In genomic region chrX:14214505-14215449, dm6 we compare ENCODE assay signal across 1 fruit fly cellular context.
TF ChIP-seq lines count a peak whose summit lies in the region.

No protein-coding gene starts in this region.

TF ChIP-seq in whole organism, embryonic, 481 proteins besides CTCF, POLR2A, EP300 and RAD21 (continued from another document and continues in another):
- TF ChIP-seq CG8924 (tag; optimal IDR thresholded peaks at IDR 0.05; lab: Kevin White, UChicago) (peak; percentile 37), H15 (GFP tag; IDR thresholded peaks at IDR 0.05; lab: Robert Waterston, UW) (no peak), bcd (GFP tag; optimal IDR thresholded peaks at IDR 0.05; lab: Kevin White, UChicago) (peak; percentile 54), CG15601 (tag; optimal IDR thresholded peaks at IDR 0.05; lab: Kevin White, UChicago) (no peak), crp (GFP tag; optimal IDR thresholded peaks at IDR 0.05; lab: Kevin White, UChicago) (no peak), fru (optimal IDR thresholded peaks at IDR 0.05; lab: Kevin White, UChicago) (no peak), CG34422 (GFP tag; IDR thresholded peaks at IDR 0.05; lab: Robert Waterston, UW) (peak; percentile 43; the same call in 1 of the 3 replicates), jing (GFP tag; optimal IDR thresholded peaks at IDR 0.05; lab: Kevin White, UChicago) (no peak), toy (GFP tag; IDR thresholded peaks at IDR 0.05; lab: Robert Waterston, UW) (no peak), CG2116 (GFP tag; optimal IDR thresholded peaks at IDR 0.05; lab: Kevin White, UChicago) (no peak), CG18011 (GFP tag; optimal IDR thresholded peaks at IDR 0.05; lab: Kevin White, UChicago) (no peak), pnt (GFP tag; optimal IDR thresholded peaks at IDR 0.05; lab: Kevin White, UChicago) (no peak), kah (GFP tag; optimal IDR thresholded peaks at IDR 0.05; lab: Kevin White, UChicago) (no peak), Optix (GFP tag; IDR thresholded peaks at IDR 0.05; lab: Robert Waterston, UW) (no peak), CG1832 (GFP tag; optimal IDR thresholded peaks at IDR 0.05; lab: Kevin White, UChicago) (no peak), CG1024 (GFP tag; IDR thresholded peaks at IDR 0.05; lab: Robert Waterston, UW) (no peak), CG8388 (GFP tag; optimal IDR thresholded peaks at IDR 0.05; lab: Kevin White, UChicago) (peak; percentile 21), lov (optimal IDR thresholded peaks at IDR 0.05; lab: Kevin White, UChicago) (no peak), lov (GFP tag; IDR thresholded peaks at IDR 0.05; lab: Robert Waterston, UW) (no peak), CG6689 (GFP tag; IDR thresholded peaks at IDR 0.05; lab: Robert Waterston, UW) (peak; percentile 49), gcm2 (GFP tag; optimal IDR thresholded peaks at IDR 0.05; lab: Kevin White, UChicago) (no peak), otp (GFP tag; IDR thresholded peaks at IDR 0.05; lab: Robert Waterston, UW) (no peak), HLHmδ (GFP tag; optimal IDR thresholded peaks at IDR 0.05; lab: Kevin White, UChicago) (no peak), CG10321 (GFP tag; IDR thresholded peaks at IDR 0.05; lab: Robert Waterston, UW) (no peak), mirr (GFP tag; optimal IDR thresholded peaks at IDR 0.05; lab: Kevin White, UChicago) (no peak), CG1603 (tag; optimal IDR thresholded peaks at IDR 0.05; lab: Kevin White, UChicago) (no peak), CG7786 (GFP tag; optimal IDR thresholded peaks at IDR 0.05; lab: Kevin White, UChicago) (no peak), CG7987 (GFP tag; optimal IDR thresholded peaks at IDR 0.05; lab: Kevin White, UChicago) (no peak), CG10431 (GFP tag; optimal IDR thresholded peaks at IDR 0.05; lab: Kevin White, UChicago) (no peak), slp2 (GFP tag; optimal IDR thresholded peaks at IDR 0.05; lab: Kevin White, UChicago) (no peak), CG14710 (tag; optimal IDR thresholded peaks at IDR 0.05; lab: Kevin White, UChicago) (no peak), CG17568 (GFP tag; optimal IDR thresholded peaks at IDR 0.05; lab: Kevin White, UChicago) (no peak), phol (tag; optimal IDR thresholded peaks at IDR 0.05; lab: Kevin White, UChicago) (peak; percentile 37), tup (GFP tag; optimal IDR thresholded peaks at IDR 0.05; lab: Kevin White, UChicago) (no peak), kni (GFP tag; optimal IDR thresholded peaks at IDR 0.05; lab: Kevin White, UChicago) (no peak), hbn (GFP tag; IDR thresholded peaks at IDR 0.05; lab: Robert Waterston, UW; ENCODE audit: partially characterized antibody) (no peak), CG11695 (GFP tag; IDR thresholded peaks at IDR 0.05; lab: Robert Waterston, UW) (peak; percentile 66; the same call in 2 of the 3 replicates), zfh1 (GFP tag; IDR thresholded peaks at IDR 0.05; lab: Robert Waterston, UW) (no peak), CG9817 (tag; optimal IDR thresholded peaks at IDR 0.05; lab: Kevin White, UChicago) (peak; percentile 56), knrl (GFP tag; IDR thresholded peaks at IDR 0.05; lab: Robert Waterston, UW; ENCODE audit: partially characterized antibody) (no peak), CG30020 (tag; optimal IDR thresholded peaks at IDR 0.05; lab: Kevin White, UChicago) (no peak), CG34376 (GFP tag; optimal IDR thresholded peaks at IDR 0.05; lab: Kevin White, UChicago) (no peak), wor (GFP tag; IDR thresholded peaks at IDR 0.05; lab: Robert Waterston, UW) (no peak), CG32767 (GFP tag; IDR thresholded peaks at IDR 0.05; lab: Robert Waterston, UW) (0 out of 2 replicates have a peak, but pooled peaks have one; percentile 24), yki (optimal IDR thresholded peaks at IDR 0.05; lab: Kevin White, UChicago) (no peak), CG12104 (GFP tag; optimal IDR thresholded peaks at IDR 0.05; lab: Kevin White, UChicago) (peak; percentile 14), CG11696 (GFP tag; IDR thresholded peaks at IDR 0.05; lab: Robert Waterston, UW) (peak; percentile 72), tio (GFP tag; optimal IDR thresholded peaks at IDR 0.05; lab: Kevin White, UChicago) (peak; percentile 19), cg (GFP tag; optimal IDR thresholded peaks at IDR 0.05; lab: Kevin White, UChicago) (no peak), CG10209 (GFP tag; optimal IDR thresholded peaks at IDR 0.05; lab: Kevin White, UChicago) (peak; percentile 48), stwl (tag; optimal IDR thresholded peaks at IDR 0.05; lab: Kevin White, UChicago) (no peak), da (GFP tag; optimal IDR thresholded peaks at IDR 0.05; lab: Kevin White, UChicago) (no peak), bbx (GFP tag; IDR thresholded peaks at IDR 0.05; lab: Robert Waterston, UW; ENCODE audit: partially characterized antibody) (no peak), CG30403 (GFP tag; optimal IDR thresholded peaks at IDR 0.05; lab: Kevin White, UChicago) (peak; percentile 27), CoRest (tag; optimal IDR thresholded peaks at IDR 0.05; lab: Kevin White, UChicago) (peak; percentile 48), CG13123 (GFP tag; optimal IDR thresholded peaks at IDR 0.05; lab: Kevin White, UChicago) (no peak), ase (GFP tag; IDR thresholded peaks at IDR 0.05; lab: Robert Waterston, UW) (no peak), tx (GFP tag; optimal IDR thresholded peaks at IDR 0.05; lab: Kevin White, UChicago) (no peak), CG1647 (GFP tag; optimal IDR thresholded peaks at IDR 0.05; lab: Kevin White, UChicago) (no peak), Sry-β (GFP tag; optimal IDR thresholded peaks at IDR 0.05; lab: Kevin White, UChicago) (no peak), lola (GFP tag; optimal IDR thresholded peaks at IDR 0.05; lab: Kevin White, UChicago) (no peak), az2 (GFP tag; optimal IDR thresholded peaks at IDR 0.05; lab: Kevin White, UChicago) (no peak), Rfx (GFP tag; IDR thresholded peaks at IDR 0.05; lab: Robert Waterston, UW) (peak; percentile 66), PHDP (tag; optimal IDR thresholded peaks at IDR 0.05; lab: Kevin White, UChicago) (peak; percentile 67), CG15073 (GFP tag; optimal IDR thresholded peaks at IDR 0.05; lab: Kevin White, UChicago) (no peak), CG18476 (GFP tag; optimal IDR thresholded peaks at IDR 0.05; lab: Kevin White, UChicago) (no peak), CG14441 (GFP tag; IDR thresholded peaks at IDR 0.05; lab: Robert Waterston, UW) (no peak), CG3726 (GFP tag; IDR thresholded peaks at IDR 0.05; lab: Robert Waterston, UW) (no peak), dm (GFP tag; optimal IDR thresholded peaks at IDR 0.05; lab: Kevin White, UChicago) (no peak), CG6765 (GFP tag; optimal IDR thresholded peaks at IDR 0.05; lab: Kevin White, UChicago) (peak; percentile 50), HmgZ (tag; optimal IDR thresholded peaks at IDR 0.05; lab: Kevin White, UChicago) (no peak), ken (GFP tag; IDR thresholded peaks at IDR 0.05; lab: Robert Waterston, UW) (no peak), pzg (GFP tag; optimal IDR thresholded peaks at IDR 0.05; lab: Kevin White, UChicago) (no peak), Side (GFP tag; optimal IDR thresholded peaks at IDR 0.05; lab: Kevin White, UChicago) (no peak), CG14014 (GFP tag; IDR thresholded peaks at IDR 0.05; lab: Robert Waterston, UW) (peak; percentile 50), CG10462 (GFP tag; optimal IDR thresholded peaks at IDR 0.05; lab: Kevin White, UChicago) (no peak), CG15479 (GFP tag; optimal IDR thresholded peaks at IDR 0.05; lab: Kevin White, UChicago) (no peak), ci (GFP tag; IDR thresholded peaks at IDR 0.05; lab: Robert Waterston, UW) (peak; percentile 28; the same call in 1 of the 3 replicates), sc (optimal IDR thresholded peaks at IDR 0.05; lab: Kevin White, UChicago) (no peak), sc (GFP tag; optimal IDR thresholded peaks at IDR 0.05; lab: Kevin White, UChicago) (no peak), gsb-n (tag; optimal IDR thresholded peaks at IDR 0.05; lab: Kevin White, UChicago) (no peak), Aef1 (GFP tag; IDR thresholded peaks at IDR 0.05; lab: Robert Waterston, UW) (0 out of 3 replicates have a peak, but pooled peaks have one; percentile 41), Xbp1 (GFP tag; optimal IDR thresholded peaks at IDR 0.05; lab: Kevin White, UChicago) (peak; percentile 13), ash1 (GFP tag; optimal IDR thresholded peaks at IDR 0.05; lab: Kevin White, UChicago) (no peak), pfk (GFP tag; optimal IDR thresholded peaks at IDR 0.05; lab: Kevin White, UChicago) (no peak), CG2199 (GFP tag; IDR thresholded peaks at IDR 0.05; lab: Robert Waterston, UW) (no peak), chm (GFP tag; IDR thresholded peaks at IDR 0.05; lab: Robert Waterston, UW) (no peak), CG12744 (GFP tag; optimal IDR thresholded peaks at IDR 0.05; lab: Kevin White, UChicago) (no peak), CG12659 (GFP tag; optimal IDR thresholded peaks at IDR 0.05; lab: Kevin White, UChicago) (no peak), CG6175 (GFP tag; IDR thresholded peaks at IDR 0.05; lab: Robert Waterston, UW) (no peak), pan (optimal IDR thresholded peaks at IDR 0.05; lab: Kevin White, UChicago) (no peak), pan (GFP tag; optimal IDR thresholded peaks at IDR 0.05 in 1 of 2, IDR thresholded peaks at IDR 0.05 in 1 of 2) (peak in 1 of 2 experiments; percentile 42), run (tag; optimal IDR thresholded peaks at IDR 0.05; lab: Kevin White, UChicago) (no peak), CG10267 (tag; optimal IDR thresholded peaks at IDR 0.05; lab: Kevin White, UChicago) (no peak), CG16779 (GFP tag; IDR thresholded peaks at IDR 0.05; lab: Robert Waterston, UW) (no peak), CG3281 (GFP tag; optimal IDR thresholded peaks at IDR 0.05; lab: Kevin White, UChicago) (peak; percentile 80), BtbVII (GFP tag; optimal IDR thresholded peaks at IDR 0.05; lab: Kevin White, UChicago) (peak; percentile 31), peb (GFP tag; IDR thresholded peaks at IDR 0.05; lab: Robert Waterston, UW) (no peak), caup (GFP tag; optimal IDR thresholded peaks at IDR 0.05; lab: Kevin White, UChicago; ENCODE audit: severe bottlenecking) (peak; percentile 66), CG17361 (GFP tag; IDR thresholded peaks at IDR 0.05; lab: Robert Waterston, UW) (peak; percentile 33; the same call in 2 of the 3 replicates), Hr78 (GFP tag; optimal IDR thresholded peaks at IDR 0.05; lab: Kevin White, UChicago) (no peak), Nf-YB (GFP tag; optimal IDR thresholded peaks at IDR 0.05; lab: Kevin White, UChicago) (no peak), sug (tag; optimal IDR thresholded peaks at IDR 0.05; lab: Kevin White, UChicago) (peak; percentile 22), ind (GFP tag; optimal IDR thresholded peaks at IDR 0.05; lab: Kevin White, UChicago) (peak; percentile 24), B-H2 (GFP tag; optimal IDR thresholded peaks at IDR 0.05; lab: Kevin White, UChicago) (no peak), pb (GFP tag; optimal IDR thresholded peaks at IDR 0.05; lab: Kevin White, UChicago) (no peak), CG17612 (GFP tag; IDR thresholded peaks at IDR 0.05; lab: Robert Waterston, UW) (no peak), lilli (GFP tag; optimal IDR thresholded peaks at IDR 0.05; lab: Kevin White, UChicago) (no peak), CG17328 (GFP tag; IDR thresholded peaks at IDR 0.05; lab: Robert Waterston, UW) (no peak), hkb (optimal IDR thresholded peaks at IDR 0.05; lab: Kevin White, UChicago) (no peak), hkb (GFP tag; IDR thresholded peaks at IDR 0.05; lab: Robert Waterston, UW) (peak; percentile 45; the same call in 1 of the 2 replicates), lab (GFP tag; optimal IDR thresholded peaks at IDR 0.05; lab: Kevin White, UChicago) (peak; percentile 72), nerfin-1 (tag; optimal IDR thresholded peaks at IDR 0.05; lab: Kevin White, UChicago) (no peak), sna (GFP tag; IDR thresholded peaks at IDR 0.05; lab: Robert Waterston, UW; ENCODE audit: partially characterized antibody) (no peak), CG9437 (GFP tag; optimal IDR thresholded peaks at IDR 0.05; lab: Kevin White, UChicago) (no peak), Tbp (GFP tag; optimal IDR thresholded peaks at IDR 0.05; lab: Kevin White, UChicago) (no peak), CG5180 (GFP tag; optimal IDR thresholded peaks at IDR 0.05; lab: Kevin White, UChicago) (peak; percentile 20), CG4730 (GFP tag; IDR thresholded peaks at IDR 0.05; lab: Robert Waterston, UW) (no peak), corto (GFP tag; optimal IDR thresholded peaks at IDR 0.05; lab: Kevin White, UChicago) (no peak), dimm (GFP tag; IDR thresholded peaks at IDR 0.05; lab: Robert Waterston, UW) (no peak), CG3163 (GFP tag; optimal IDR thresholded peaks at IDR 0.05; lab: Kevin White, UChicago) (no peak), pho (GFP tag; optimal IDR thresholded peaks at IDR 0.05; lab: Kevin White, UChicago) (no peak), ATbp (GFP tag; optimal IDR thresholded peaks at IDR 0.05; lab: Kevin White, UChicago) (no peak), Mes4 (GFP tag; optimal IDR thresholded peaks at IDR 0.05; lab: Kevin White, UChicago) (no peak), CG4424 (GFP tag; optimal IDR thresholded peaks at IDR 0.05; lab: Kevin White, UChicago) (peak; percentile 27), nom (GFP tag; optimal IDR thresholded peaks at IDR 0.05; lab: Kevin White, UChicago) (peak; percentile 55), ems (GFP tag; optimal IDR thresholded peaks at IDR 0.05; lab: Kevin White, UChicago) (no peak), bab2 (GFP tag; optimal IDR thresholded peaks at IDR 0.05; lab: Kevin White, UChicago) (no peak), esg (GFP tag; conservative IDR thresholded peaks at IDR 0.05; lab: Robert Waterston, UW) (0 out of 2 replicates have a peak, but pooled peaks have one; percentile 24), CrebB (tag; optimal IDR thresholded peaks at IDR 0.05; lab: Kevin White, UChicago) (no peak), BEAF-32 (GFP tag; optimal IDR thresholded peaks at IDR 0.05; lab: Kevin White, UChicago) (no peak), crol (GFP tag; IDR thresholded peaks at IDR 0.05; lab: Robert Waterston, UW) (peak; percentile 73), CG17912 (GFP tag; optimal IDR thresholded peaks at IDR 0.05; lab: Kevin White, UChicago) (no peak), CG4820 (GFP tag; optimal IDR thresholded peaks at IDR 0.05; lab: Kevin White, UChicago) (no peak), sob (GFP tag; IDR thresholded peaks at IDR 0.05; lab: Robert Waterston, UW) (0 out of 2 replicates have a peak, but pooled peaks have one; percentile 18), CG13894 (tag; optimal IDR thresholded peaks at IDR 0.05; lab: Kevin White, UChicago) (peak; percentile 24), Ets97D (GFP tag; optimal IDR thresholded peaks at IDR 0.05; lab: Kevin White, UChicago) (no peak), CG15514 (GFP tag; optimal IDR thresholded peaks at IDR 0.05; lab: Kevin White, UChicago) (peak; percentile 19)
